Worm (Caenorhabditis elegans): ENCODE measurements around the gene C06G1.1.

DNA sequence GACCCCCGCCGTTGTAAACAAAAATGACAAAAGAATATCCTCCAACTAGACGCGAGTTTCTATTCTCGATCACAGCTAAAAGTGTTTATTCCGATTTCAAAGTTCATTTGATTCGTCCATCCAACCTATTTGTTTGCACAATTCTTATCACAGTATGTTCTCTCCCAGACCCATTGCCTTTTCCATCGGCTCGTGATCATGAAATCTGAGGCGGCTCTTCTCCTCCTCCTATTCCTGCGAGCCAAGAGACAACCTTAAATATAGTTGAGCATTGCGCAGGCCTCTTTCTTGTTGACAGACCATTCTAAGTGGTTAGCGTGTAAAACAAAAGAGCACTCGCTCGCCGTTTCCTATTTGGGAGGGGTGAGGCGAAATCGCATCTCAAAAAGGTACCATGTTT lies 36.2 kb upstream of the C06G1.1 start:
- TF ChIP-seq him-1 (tag; optimal IDR thresholded peaks at IDR 0.05) = no peak
- no peak for TF ChIP-seq W03F9.2 (tag; optimal IDR thresholded peaks at IDR 0.05)

All from whole organism, L4/young adult.